Worm (Caenorhabditis elegans): ENCODE results near the gene F23B12.7.

ce11 chrV:14484582-14484981, 35.1 kb downstream of the F23B12.7 start, which contains the start of gene R02D5.4:
- TF ChIP-seq zag-1 (tag; optimal IDR thresholded peaks at IDR 0.05) (no peak), R02D3.7 (tag; optimal IDR thresholded peaks at IDR 0.05) (no peak), ama-1 (optimal IDR thresholded peaks at IDR 0.05) (no peak), skn-1 (tag; optimal IDR thresholded peaks at IDR 0.05) (no peak), ceh-82 (tag; optimal IDR thresholded peaks at IDR 0.05) (no peak), ztf-11 (tag; optimal IDR thresholded peaks at IDR 0.05) (no peak), aly-2 (tag; optimal IDR thresholded peaks at IDR 0.05) (no peak), nhr-11 (tag; optimal IDR thresholded peaks at IDR 0.05) (no peak), nhr-77 (tag; optimal IDR thresholded peaks at IDR 0.05) (no peak)
